Fruit fly (Drosophila melanogaster) whole organism, prepupa: ENCODE data around the gene snRNP-U1-C.

ENCODE experiments used
- Blimp-1 ChIP-seq: fragments of 200-800 bp; sonication (Bioruptor generic); optimal IDR thresholded peaks from 3 replicates; lab custom pipeline; 2017; ENCODE audit warnings: missing biosample characterization, missing genetic modification characterization, mild to moderate bottlenecking, moderate library complexity, missing genetic modification reagents
- CG10631 ChIP-seq: fragments of 200-800 bp; sonication (Bioruptor generic); optimal IDR thresholded peaks from 2 replicates; lab custom pipeline; 2016; ENCODE audit warnings: missing biosample characterization, missing genetic modification characterization
- CG10669 ChIP-seq: fragments of 200-800 bp; sonication (Bioruptor generic); optimal IDR thresholded peaks from 3 replicates; lab custom pipeline; 2018; ENCODE audit warnings: missing biosample characterization, mild to moderate bottlenecking, missing genetic modification characterization, moderate library complexity
- CG11762 ChIP-seq: fragments of 200-800 bp; sonication (Bioruptor generic); optimal IDR thresholded peaks from 3 replicates; lab custom pipeline; 2016; ENCODE audit warnings: missing biosample characterization, missing genetic modification characterization; ENCODE audit not compliant: insufficient read depth
- CG11902 ChIP-seq: fragments of 200-800 bp; sonication (Bioruptor generic); optimal IDR thresholded peaks from 3 replicates; lab custom pipeline; 2016; ENCODE audit warnings: missing biosample characterization, missing genetic modification characterization
- CG1621 ChIP-seq: fragments of 200-800 bp; sonication (Bioruptor generic); optimal IDR thresholded peaks from 3 replicates; lab custom pipeline; 2018; ENCODE audit warnings: missing biosample characterization, mild to moderate bottlenecking, missing genetic modification characterization
- CG16779 ChIP-seq: fragments of 200-800 bp; sonication (Bioruptor generic); optimal IDR thresholded peaks from 3 replicates; lab custom pipeline; 2017; ENCODE audit warnings: missing biosample characterization, mild to moderate bottlenecking, missing genetic modification characterization
- CG3032 ChIP-seq: fragments of 200-800 bp; optimal IDR thresholded peaks from 2 replicates; lab custom pipeline; 2019; ENCODE audit warnings: missing biosample characterization, mild to moderate bottlenecking, missing genetic modification characterization, moderate library complexity
- CG31627 ChIP-seq: fragments of 200-800 bp; sonication (Bioruptor generic); optimal IDR thresholded peaks from 3 replicates; lab custom pipeline; 2016; ENCODE audit warnings: missing biosample characterization, missing genetic modification characterization
- CG32006 ChIP-seq: fragments of 200-800 bp; sonication (Bioruptor generic); optimal IDR thresholded peaks from 3 replicates; lab custom pipeline; 2017; ENCODE audit warnings: missing biosample characterization, mild to moderate bottlenecking, missing genetic modification characterization
- CG34406 ChIP-seq: fragments of 200-800 bp; sonication (Bioruptor generic); optimal IDR thresholded peaks from 3 replicates; lab custom pipeline; 2016; ENCODE audit warnings: missing biosample characterization, missing genetic modification characterization
- CG3919 ChIP-seq: fragments of 200-800 bp; sonication (Bioruptor generic); optimal IDR thresholded peaks from 3 replicates; lab custom pipeline; 2016; ENCODE audit warnings: missing biosample characterization, missing genetic modification characterization
- CG4318 ChIP-seq: fragments of 200-800 bp; sonication (Bioruptor generic); optimal IDR thresholded peaks from 3 replicates; lab custom pipeline; 2017; ENCODE audit warnings: missing biosample characterization, mild to moderate bottlenecking, missing genetic modification characterization
- CG6276 ChIP-seq: fragments of 200-800 bp; sonication (Bioruptor generic); optimal IDR thresholded peaks from 2 replicates; lab custom pipeline; 2017; ENCODE audit warnings: missing biosample characterization, mild to moderate bottlenecking, missing genetic modification characterization
- CG6792 ChIP-seq: fragments of 200-800 bp; sonication (Bioruptor generic); optimal IDR thresholded peaks from 3 replicates; lab custom pipeline; 2016; ENCODE audit warnings: missing biosample characterization, missing genetic modification characterization
- CG6808 ChIP-seq: fragments of 200-800 bp; sonication (Bioruptor generic); optimal IDR thresholded peaks from 3 replicates; lab custom pipeline; 2017; ENCODE audit warnings: missing biosample characterization, missing genetic modification characterization, mild to moderate bottlenecking, moderate library complexity, missing genetic modification reagents
- CG6854 ChIP-seq: fragments of 200-800 bp; sonication (Bioruptor generic); optimal IDR thresholded peaks from 2 replicates; lab custom pipeline; 2017; ENCODE audit warnings: missing biosample characterization, mild to moderate bottlenecking, missing genetic modification characterization
- CG7368 ChIP-seq: fragments of 200-800 bp; sonication (Bioruptor generic); optimal IDR thresholded peaks from 3 replicates; lab custom pipeline; 2016; ENCODE audit warnings: missing biosample characterization, missing genetic modification characterization
- CG8119 ChIP-seq: fragments of 200-800 bp; sonication (Bioruptor generic); IDR thresholded peaks from 3 replicates; pipeline ENCODE4 v1.3.6; 2022; ENCODE audit warnings: missing biosample characterization, missing genetic modification characterization
- CG8319 ChIP-seq: fragments of 200-800 bp; sonication (Bioruptor generic); optimal IDR thresholded peaks from 3 replicates; lab custom pipeline; 2016; ENCODE audit warnings: missing biosample characterization, missing genetic modification characterization
- Eip75B ChIP-seq: fragments of 200-800 bp; sonication (Bioruptor generic); optimal IDR thresholded peaks from 3 replicates; lab custom pipeline; 2016; ENCODE audit warnings: missing biosample characterization, missing genetic modification characterization
- Eip93F ChIP-seq: fragments of 200-800 bp; sonication (Bioruptor generic); optimal IDR thresholded peaks from 2 replicates; lab custom pipeline; 2016; ENCODE audit warnings: missing biosample characterization, mild to moderate bottlenecking, missing genetic modification characterization
- Ets21C ChIP-seq: fragments of 200-800 bp; sonication (Bioruptor generic); optimal IDR thresholded peaks from 3 replicates; lab custom pipeline; 2016; ENCODE audit warnings: missing biosample characterization, missing genetic modification characterization
- Hr38 ChIP-seq: sonication (Bioruptor generic); optimal IDR thresholded peaks from 2 replicates; lab custom pipeline; 2016; ENCODE audit warnings: missing biosample characterization, missing genetic modification characterization
- Hr39 ChIP-seq: fragments of 200-800 bp; sonication (Bioruptor generic); optimal IDR thresholded peaks from 2 replicates; lab custom pipeline; 2016; ENCODE audit warnings: missing biosample characterization, missing genetic modification characterization
- Lpt ChIP-seq: fragments of 200-800 bp; sonication (Bioruptor generic); optimal IDR thresholded peaks from 3 replicates; lab custom pipeline; 2016; ENCODE audit warnings: missing biosample characterization, missing genetic modification characterization
- Met ChIP-seq: fragments of 200-800 bp; sonication (Bioruptor generic); optimal IDR thresholded peaks from 3 replicates; lab custom pipeline; 2016; ENCODE audit warnings: missing biosample characterization, missing genetic modification characterization
- OdsH ChIP-seq: fragments of 200-800 bp; sonication (Bioruptor generic); optimal IDR thresholded peaks from 3 replicates; lab custom pipeline; 2016; ENCODE audit warnings: missing biosample characterization, missing genetic modification characterization
- Sox102F ChIP-seq: fragments of 200-800 bp; sonication (Bioruptor generic); optimal IDR thresholded peaks from 2 replicates; lab custom pipeline; 2016; ENCODE audit warnings: missing biosample characterization, mild to moderate bottlenecking, missing genetic modification characterization
- Sox14 ChIP-seq: fragments of 200-800 bp; sonication (Bioruptor generic); optimal IDR thresholded peaks from 3 replicates; lab custom pipeline; 2016; ENCODE audit warnings: missing biosample characterization, missing genetic modification characterization
- Sox15 ChIP-seq: fragments of 200-800 bp; sonication (Bioruptor generic); optimal IDR thresholded peaks from 3 replicates; lab custom pipeline; 2016; ENCODE audit warnings: missing biosample characterization, missing genetic modification characterization
- achi ChIP-seq: fragments of 200-800 bp; sonication (Bioruptor generic); optimal IDR thresholded peaks from 3 replicates; lab custom pipeline; 2016; ENCODE audit warnings: missing biosample characterization, missing genetic modification characterization
- acj6 ChIP-seq: fragments of 200-800 bp; sonication (Bioruptor generic); optimal IDR thresholded peaks from 3 replicates; lab custom pipeline; 2016; ENCODE audit warnings: missing biosample characterization, missing genetic modification characterization
- cyc ChIP-seq: fragments of 200-800 bp; sonication (Bioruptor generic); optimal IDR thresholded peaks from 3 replicates; lab custom pipeline; 2016; ENCODE audit warnings: missing biosample characterization, missing genetic modification characterization
- dsx ChIP-seq: fragments of 200-800 bp; optimal IDR thresholded peaks from 3 replicates; lab custom pipeline; 2019; ENCODE audit warnings: missing biosample characterization, mild to moderate bottlenecking, missing genetic modification characterization, moderate library complexity; ENCODE audit not compliant: poor library complexity, severe bottlenecking
- esn ChIP-seq: fragments of 200-800 bp; sonication (Bioruptor generic); optimal IDR thresholded peaks from 2 replicates; lab custom pipeline; 2016; ENCODE audit warnings: missing biosample characterization, mild to moderate bottlenecking, missing genetic modification characterization, moderate library complexity
- fd59A ChIP-seq: fragments of 200-800 bp; sonication (Bioruptor generic); optimal IDR thresholded peaks from 2 replicates; lab custom pipeline; 2017; ENCODE audit warnings: missing biosample characterization, mild to moderate bottlenecking, missing genetic modification characterization, missing genetic modification reagents
- fkh ChIP-seq: fragments of 200-800 bp; sonication (Bioruptor generic); optimal IDR thresholded peaks from 3 replicates; lab custom pipeline; 2017; ENCODE audit warnings: missing biosample characterization, mild to moderate bottlenecking, missing genetic modification characterization, moderate library complexity
- lz ChIP-seq: fragments of 200-800 bp; sonication (Bioruptor generic); optimal IDR thresholded peaks from 3 replicates; lab custom pipeline; 2016; ENCODE audit warnings: missing biosample characterization, missing genetic modification characterization
- net ChIP-seq: fragments of 200-800 bp; sonication (Bioruptor generic); optimal IDR thresholded peaks from 3 replicates; lab custom pipeline; 2016; ENCODE audit warnings: missing biosample characterization, missing genetic modification characterization
- pdm3 ChIP-seq: fragments of 200-800 bp; sonication (Bioruptor generic); optimal IDR thresholded peaks from 3 replicates; lab custom pipeline; 2016; ENCODE audit warnings: missing biosample characterization, missing genetic modification characterization
- salr ChIP-seq, 2 experiments: fragments of 200-800 bp; sonication (Bioruptor generic); optimal IDR thresholded peaks; 3 replicates each; lab custom pipeline; 2016 to 2018; ENCODE audit warnings: missing biosample characterization in 2 of 2, missing genetic modification characterization in 2 of 2, mild to moderate bottlenecking in 1 of 2
- spab ChIP-seq: fragments of 200-800 bp; sonication (Bioruptor generic); optimal IDR thresholded peaks from 2 replicates; lab custom pipeline; 2017; ENCODE audit warnings: missing biosample characterization, mild to moderate bottlenecking, missing genetic modification characterization, missing genetic modification reagents
- ss ChIP-seq, 2 experiments: fragments of 200-800 bp; sonication (Bioruptor generic); optimal IDR thresholded peaks; 2 replicates in 1 of 2; 3 replicates in 1 of 2; lab custom pipeline; 2017 to 2018; ENCODE audit warnings: mild to moderate bottlenecking in 2 of 2, missing biosample characterization in 2 of 2, missing genetic modification characterization in 2 of 2, moderate library complexity in 1 of 2
- topi ChIP-seq: fragments of 200-800 bp; sonication (Bioruptor generic); optimal IDR thresholded peaks from 3 replicates; lab custom pipeline; 2016; ENCODE audit warnings: missing biosample characterization, missing genetic modification characterization
- vri ChIP-seq: fragments of 200-800 bp; sonication (Bioruptor generic); optimal IDR thresholded peaks from 3 replicates; lab custom pipeline; 2016; ENCODE audit warnings: missing biosample characterization, mild to moderate bottlenecking, missing genetic modification characterization

Gene snRNP-U1-C

dm6 chr3R:18985114-18985785 is 1.8 kb upstream of the snRNP-U1-C start (continued):
- peak; percentile 60 for TF ChIP-seq Ets21C (GFP tag; lab: Kevin White, UChicago)
- TF ChIP-seq salr (GFP tag; optimal IDR thresholded peaks at IDR 0.05; lab: Kevin White, UChicago) = peak in 1 of 2 experiments; percentile 88
- peak; percentile 87 for TF ChIP-seq CG3919
- TF ChIP-seq CG6792 (GFP tag; lab: Kevin White, UChicago) = peak; percentile 87
- TF ChIP-seq CG8119 (GFP tag; lab: Robert Waterston, UW) = peak; percentile 78
- peak; percentile 79 for TF ChIP-seq CG8319 (GFP tag; lab: Kevin White, UChicago)
- peak; percentile 86 for TF ChIP-seq CG10631 (GFP tag; lab: Kevin White, UChicago)
- TF ChIP-seq Blimp-1 = peak; percentile 77
- peak; percentile 81 for TF ChIP-seq Sox15 (GFP tag; lab: Kevin White, UChicago)
- TF ChIP-seq vri (GFP tag; lab: Kevin White, UChicago) = peak; percentile 64
- TF ChIP-seq CG32006 = peak; percentile 86
- peak; percentile 79 for TF ChIP-seq net (GFP tag; lab: Kevin White, UChicago)
- TF ChIP-seq CG3032 (tag; lab: Kevin White, UChicago) = peak; percentile 72
- peak; percentile 82 for TF ChIP-seq pdm3 (GFP tag; lab: Kevin White, UChicago)
- no peak for TF ChIP-seq Hr38
- peak; percentile 73 for TF ChIP-seq CG10669
- TF ChIP-seq dsx (GFP tag; lab: Kevin White, UChicago) = peak; percentile 62
- peak; percentile 89 for TF ChIP-seq acj6 (GFP tag; lab: Kevin White, UChicago)
- peak; percentile 90 for TF ChIP-seq CG34406 (GFP tag; lab: Kevin White, UChicago)
- TF ChIP-seq CG4318 (GFP tag; lab: Kevin White, UChicago) = peak; percentile 73

dm6 chr3R:18980863-18981536 is 2.5 kb downstream of the snRNP-U1-C start, which contains the start of the genes dnk and Smu1:
dnk (plus strand) TSS chr3R:18980995.
Smu1 (minus strand) TSS chr3R:18981324.
- TF ChIP-seq fd59A (GFP tag; lab: Kevin White, UChicago) = no peak
- TF ChIP-seq Sox102F = no peak
- no peak for TF ChIP-seq Ets21C (GFP tag; lab: Kevin White, UChicago)
- TF ChIP-seq salr (GFP tag; optimal IDR thresholded peaks at IDR 0.05; lab: Kevin White, UChicago) = no peak
- TF ChIP-seq Lpt (GFP tag; lab: Kevin White, UChicago) = no peak
- no peak for TF ChIP-seq lz
- no peak for TF ChIP-seq ss (GFP tag; optimal IDR thresholded peaks at IDR 0.05; lab: Kevin White, UChicago)
- TF ChIP-seq CG31627 (GFP tag; lab: Kevin White, UChicago) = no peak
- no peak for TF ChIP-seq CG11902 (GFP tag; lab: Kevin White, UChicago)
- TF ChIP-seq spab (GFP tag; lab: Kevin White, UChicago) = no peak
- TF ChIP-seq esn (GFP tag; lab: Kevin White, UChicago) = no peak
- TF ChIP-seq CG3032 (tag; lab: Kevin White, UChicago) = no peak
- peak; percentile 28 for TF ChIP-seq Sox14
- no peak for TF ChIP-seq achi (GFP tag; lab: Kevin White, UChicago)
- TF ChIP-seq CG1621 (tag; lab: Kevin White, UChicago) = no peak
- no peak for TF ChIP-seq OdsH (GFP tag; lab: Kevin White, UChicago)
- peak; percentile 48; the same call in 1 of the 3 replicates for TF ChIP-seq CG8119 (GFP tag; lab: Robert Waterston, UW)
- TF ChIP-seq Sox15 (GFP tag; lab: Kevin White, UChicago) = no peak
- no peak for TF ChIP-seq Eip93F (GFP tag; lab: Kevin White, UChicago)
- TF ChIP-seq CG6276 (GFP tag; lab: Kevin White, UChicago) = peak; percentile 63
- TF ChIP-seq CG3919 = no peak
- TF ChIP-seq Hr39 = no peak
- no peak for TF ChIP-seq fkh
- no peak for TF ChIP-seq vri (GFP tag; lab: Kevin White, UChicago)
- TF ChIP-seq CG6854 (GFP tag; lab: Kevin White, UChicago) = no peak
- no peak for TF ChIP-seq Eip75B (GFP tag; lab: Kevin White, UChicago)
- peak; percentile 23 for TF ChIP-seq Met (GFP tag; lab: Kevin White, UChicago)
- TF ChIP-seq CG7368 (GFP tag; lab: Kevin White, UChicago) = no peak
- TF ChIP-seq CG10631 (GFP tag; lab: Kevin White, UChicago) = no peak
- TF ChIP-seq cyc (GFP tag; lab: Kevin White, UChicago) = no peak
- TF ChIP-seq CG8319 (GFP tag; lab: Kevin White, UChicago) = no peak
- no peak for TF ChIP-seq topi
- TF ChIP-seq CG16779 (tag; lab: Kevin White, UChicago) = peak; percentile 34
- no peak for TF ChIP-seq CG11762 (GFP tag; lab: Kevin White, UChicago)
- no peak for TF ChIP-seq CG6808
- TF ChIP-seq Blimp-1 = no peak
- TF ChIP-seq dsx (GFP tag; lab: Kevin White, UChicago) = no peak
